Fruit fly (Drosophila melanogaster): Measurements from ENCODE around the gene CG18048.
A peak's percentile ranks its signal among the peaks of the same experiment; 100 is the strongest.

Gene CG18048

DNA sequence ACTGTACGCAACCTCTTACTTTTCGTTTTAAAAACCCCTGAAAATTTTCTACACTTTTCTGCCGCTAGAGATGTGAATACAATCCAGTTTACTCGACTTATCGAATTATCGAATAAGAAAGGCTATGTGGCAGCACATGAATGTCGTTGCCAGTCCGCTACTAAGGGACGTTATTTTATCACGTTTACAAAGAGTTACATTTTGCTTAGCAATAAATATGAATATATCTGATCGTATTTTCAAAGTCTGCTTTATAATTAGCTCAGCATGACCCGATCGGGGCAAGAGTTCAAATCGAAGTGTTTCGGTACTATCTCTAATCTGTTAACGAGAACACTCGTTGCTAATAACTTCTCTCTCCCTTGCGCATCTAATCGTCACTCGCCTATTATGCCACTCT lies 22.2 kb downstream of the CG18048 start, which contains the start of gene CG42724 (continued):
- TF ChIP-seq CG18764 (GFP tag; optimal IDR thresholded peaks at IDR 0.05), result peak; percentile 6
- no peak for TF ChIP-seq hb (GFP tag; IDR thresholded peaks at IDR 0.05; ENCODE audit: partially characterized antibody)
- peak; percentile 8 for TF ChIP-seq CG15696 (tag; optimal IDR thresholded peaks at IDR 0.05)
- TF ChIP-seq gcm (GFP tag; optimal IDR thresholded peaks at IDR 0.05), result no peak
- TF ChIP-seq CG6254 (GFP tag; optimal IDR thresholded peaks at IDR 0.05), result no peak
- TF ChIP-seq CG6689 (GFP tag; IDR thresholded peaks at IDR 0.05), result peak; percentile 39
- TF ChIP-seq dmrt99B (tag; optimal IDR thresholded peaks at IDR 0.05), result no peak
- peak; percentile 54 for TF ChIP-seq CG1602 (GFP tag; optimal IDR thresholded peaks at IDR 0.05)
- peak; percentile 68 for TF ChIP-seq Bteb2 (GFP tag; optimal IDR thresholded peaks at IDR 0.05)
- TF ChIP-seq chm (GFP tag; IDR thresholded peaks at IDR 0.05), result no peak
- no peak for TF ChIP-seq CG17612 (GFP tag; IDR thresholded peaks at IDR 0.05)
- TF ChIP-seq dysf (GFP tag; IDR thresholded peaks at IDR 0.05), result peak; percentile 52; the same call in 2 of the 3 replicates
- no peak for TF ChIP-seq Eip74EF (GFP tag; optimal IDR thresholded peaks at IDR 0.05)
- no peak for TF ChIP-seq lov (optimal IDR thresholded peaks at IDR 0.05)
- TF ChIP-seq lov (GFP tag; IDR thresholded peaks at IDR 0.05), result 0 out of 3 replicates have a peak, but pooled peaks have one; percentile 32
- peak; percentile 24 for TF ChIP-seq Dp (GFP tag; optimal IDR thresholded peaks at IDR 0.05)
- TF ChIP-seq ham (GFP tag; IDR thresholded peaks at IDR 0.05), result no peak
- TF ChIP-seq CG4707 (GFP tag; optimal IDR thresholded peaks at IDR 0.05), result no peak
- no peak for TF ChIP-seq CG14860 (GFP tag; IDR thresholded peaks at IDR 0.05; ENCODE audit: partially characterized antibody)
- no peak for TF ChIP-seq Sox102F (GFP tag; optimal IDR thresholded peaks at IDR 0.05)
- no peak for TF ChIP-seq CG1233 (GFP tag; optimal IDR thresholded peaks at IDR 0.05)
- TF ChIP-seq HLH54F (GFP tag; optimal IDR thresholded peaks at IDR 0.05), result peak; percentile 81
- no peak for TF ChIP-seq CG10321 (GFP tag; IDR thresholded peaks at IDR 0.05)
- TF ChIP-seq CG4820 (GFP tag; optimal IDR thresholded peaks at IDR 0.05), result peak; percentile 41
- TF ChIP-seq ro (GFP tag; IDR thresholded peaks at IDR 0.05), result no peak
- no peak for TF ChIP-seq CG6765 (GFP tag; optimal IDR thresholded peaks at IDR 0.05)
- no peak for TF ChIP-seq CG8388 (GFP tag; optimal IDR thresholded peaks at IDR 0.05)
- TF ChIP-seq nerfin-2 (GFP tag; IDR thresholded peaks at IDR 0.05; ENCODE audit: partially characterized antibody), result no peak
- TF ChIP-seq disco-r (GFP tag; optimal IDR thresholded peaks at IDR 0.05), result peak; percentile 56
- no peak for TF ChIP-seq CG17359 (tag; optimal IDR thresholded peaks at IDR 0.05)
- peak; percentile 36 for TF ChIP-seq CG13775 (GFP tag; optimal IDR thresholded peaks at IDR 0.05)
- TF ChIP-seq danr (GFP tag; IDR thresholded peaks at IDR 0.05), result 0 out of 2 replicates have a peak, but pooled peaks have one; percentile 33
- no peak for TF ChIP-seq prd (optimal IDR thresholded peaks at IDR 0.05)
- TF ChIP-seq prd (GFP tag; IDR thresholded peaks at IDR 0.05), result peak; percentile 78
- TF ChIP-seq CG10565 (GFP tag; optimal IDR thresholded peaks at IDR 0.05), result no peak
- TF ChIP-seq eve (GFP tag; optimal IDR thresholded peaks at IDR 0.05), result no peak
- no peak; the same call in 1 of the 2 replicates for TF ChIP-seq vvl (GFP tag; IDR thresholded peaks at IDR 0.05)
- peak; percentile 17; the same call in 1 of the 3 replicates for TF ChIP-seq Doc3 (GFP tag; IDR thresholded peaks at IDR 0.05; ENCODE audit: partially characterized antibody)
- peak; percentile 49 for TF ChIP-seq CG4282 (GFP tag; optimal IDR thresholded peaks at IDR 0.05)
- peak; percentile 8; the same call in 1 of the 2 replicates for TF ChIP-seq CG13287 (GFP tag; IDR thresholded peaks at IDR 0.05; ENCODE audit: partially characterized antibody)
- TF ChIP-seq Dbx (GFP tag; IDR thresholded peaks at IDR 0.05), result no peak
- peak; percentile 32; the same call in 1 of the 2 replicates for TF ChIP-seq al (GFP tag; IDR thresholded peaks at IDR 0.05)
- no peak for TF ChIP-seq Hmx (GFP tag; optimal IDR thresholded peaks at IDR 0.05)
- peak; percentile 20 for TF ChIP-seq CG31388 (GFP tag; optimal IDR thresholded peaks at IDR 0.05)
- TF ChIP-seq CG7987 (GFP tag; optimal IDR thresholded peaks at IDR 0.05), result no peak
- TF ChIP-seq CG15269 (tag; optimal IDR thresholded peaks at IDR 0.05), result no peak
- no peak for TF ChIP-seq CG15011 (GFP tag; optimal IDR thresholded peaks at IDR 0.05)
- no peak for TF ChIP-seq insv (GFP tag; optimal IDR thresholded peaks at IDR 0.05)
- TF ChIP-seq gce (GFP tag; IDR thresholded peaks at IDR 0.05), result no peak
- peak; percentile 50 for TF ChIP-seq CG4854 (GFP tag; optimal IDR thresholded peaks at IDR 0.05)
- peak; percentile 59 for TF ChIP-seq tgo (GFP tag; IDR thresholded peaks at IDR 0.05)
